Fruit fly (Drosophila melanogaster): ENCODE results near the gene Alp9.

DNA sequence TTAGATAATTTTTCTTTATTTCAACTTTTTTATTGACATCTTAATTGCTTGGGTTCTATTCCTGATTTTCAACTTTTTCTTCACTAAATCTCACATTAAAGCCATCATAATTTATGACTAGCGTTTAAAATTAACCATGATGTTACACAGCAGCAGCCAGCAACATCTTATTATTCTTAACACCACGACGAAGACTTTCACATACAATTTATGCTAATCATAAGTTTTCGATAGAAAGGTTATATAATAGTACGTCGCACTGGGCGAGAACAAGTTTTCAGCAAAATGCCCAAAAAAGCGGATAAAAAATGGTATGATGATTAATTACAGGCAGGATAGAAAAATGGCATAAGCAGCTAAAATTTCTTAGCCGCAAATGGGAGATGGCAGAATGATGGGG, 36.6 kb downstream of the Alp9 start:
- TF ChIP-seq Ets98B (GFP tag; IDR thresholded peaks at IDR 0.05) (no peak), EcR (GFP tag; optimal IDR thresholded peaks at IDR 0.05) (no peak), rn (GFP tag; IDR thresholded peaks at IDR 0.05) (no peak), CG13204 (GFP tag; optimal IDR thresholded peaks at IDR 0.05) (no peak), CG8159 (tag; optimal IDR thresholded peaks at IDR 0.05) (no peak), D1 (tag; optimal IDR thresholded peaks at IDR 0.05) (no peak), CG17806 (tag; optimal IDR thresholded peaks at IDR 0.05) (no peak), CG4496 (GFP tag; IDR thresholded peaks at IDR 0.05) (no peak), CG10348 (GFP tag; IDR thresholded peaks at IDR 0.05) (no peak), gl (tag; optimal IDR thresholded peaks at IDR 0.05) (no peak), CG12605 (GFP tag; IDR thresholded peaks at IDR 0.05) (no peak), CG9948 (tag; optimal IDR thresholded peaks at IDR 0.05) (no peak), Snoo (tag; optimal IDR thresholded peaks at IDR 0.05) (no peak)
